Fruit fly (Drosophila melanogaster) whole organism, embryonic: ENCODE data around the gene Tm1.

Source experiments
- ATbp ChIP-seq: fragments of 200-800 bp; sonication (Bioruptor generic); optimal IDR thresholded peaks from 2 replicates; lab custom pipeline; 2017; ENCODE audit warnings: missing biosample characterization, mild to moderate bottlenecking, missing genetic modification characterization, missing genetic modification reagents
- CG10543 ChIP-seq: fragments of 200-800 bp; sonication (Bioruptor generic); optimal IDR thresholded peaks from 3 replicates; lab custom pipeline; 2017; ENCODE audit warnings: missing biosample characterization, mild to moderate bottlenecking, missing genetic modification characterization, moderate library complexity
- CG11504 ChIP-seq: fragments of 200-800 bp; sonication (Bioruptor generic); optimal IDR thresholded peaks from 3 replicates; lab custom pipeline; 2019; ENCODE audit warnings: missing biosample characterization, mild to moderate bottlenecking, missing genetic modification characterization, moderate library complexity
- CG16863 ChIP-seq: fragments of 200-800 bp; sonication (Bioruptor generic); optimal IDR thresholded peaks from 3 replicates; lab custom pipeline; 2016; ENCODE audit warnings: missing biosample characterization, missing genetic modification characterization
- CG17361 ChIP-seq: fragments of 200-800 bp; sonication (Bioruptor generic); IDR thresholded peaks from 3 replicates; pipeline ENCODE4 v1.3.6; 2022; ENCODE audit warnings: missing biosample characterization, missing genetic modification characterization
- CG2889 ChIP-seq: fragments of 200-800 bp; sonication (Bioruptor generic); IDR thresholded peaks from 3 replicates; pipeline ENCODE4 v1.3.6; 2022; ENCODE audit warnings: missing biosample characterization, missing genetic modification characterization
- CG42726 ChIP-seq: fragments of 200-800 bp; sonication (Bioruptor generic); IDR thresholded peaks from 2 replicates; pipeline ENCODE4 v1.3.6; 2022; ENCODE audit warnings: missing biosample characterization, missing genetic modification characterization; ENCODE audit not compliant: partially characterized antibody
- CG6272 ChIP-seq: fragments of 200-800 bp; sonication (Bioruptor generic); IDR thresholded peaks from 2 replicates; pipeline ENCODE4 v1.3.6; 2022; ENCODE audit warnings: missing biosample characterization, missing genetic modification characterization
- CG6813 ChIP-seq: fragments of 200-800 bp; sonication (Bioruptor generic); optimal IDR thresholded peaks from 2 replicates; lab custom pipeline; 2017; ENCODE audit warnings: missing biosample characterization, missing genetic modification characterization, mild to moderate bottlenecking, moderate library complexity, missing genetic modification reagents
- CG7372 ChIP-seq: fragments of 200-800 bp; sonication (Bioruptor generic); IDR thresholded peaks from 2 replicates; pipeline ENCODE4 v1.3.6; 2022; ENCODE audit warnings: missing biosample characterization, missing genetic modification characterization
- CG8281 ChIP-seq: fragments of 200-800 bp; sonication (Bioruptor generic); optimal IDR thresholded peaks from 2 replicates; lab custom pipeline; 2018; ENCODE audit warnings: missing biosample characterization, mild to moderate bottlenecking, missing genetic modification characterization, moderate library complexity
- CG9932 ChIP-seq: fragments of 200-800 bp; sonication (Bioruptor generic); IDR thresholded peaks from 2 replicates; pipeline ENCODE4 v1.3.6; 2022; ENCODE audit warnings: missing biosample characterization, missing genetic modification characterization
- D19A ChIP-seq: fragments of 200-800 bp; optimal IDR thresholded peaks from 3 replicates; lab custom pipeline; 2019; ENCODE audit warnings: missing biosample characterization, mild to moderate bottlenecking, missing genetic modification characterization, moderate library complexity
- D19B ChIP-seq: fragments of 200-800 bp; sonication (Bioruptor generic); optimal IDR thresholded peaks from 2 replicates; lab custom pipeline; 2017; ENCODE audit warnings: missing biosample characterization, mild to moderate bottlenecking, missing genetic modification characterization
- Deaf1 ChIP-seq: fragments of 200-800 bp; optimal IDR thresholded peaks from 3 replicates; lab custom pipeline; 2019; ENCODE audit warnings: missing biosample characterization, mild to moderate bottlenecking, missing genetic modification characterization, moderate library complexity
- Dip2 ChIP-seq: fragments of 200-800 bp; sonication (Bioruptor generic); IDR thresholded peaks from 2 replicates; pipeline ENCODE4 v1.3.6; 2022; ENCODE audit warnings: missing biosample characterization, missing genetic modification characterization
- Dll ChIP-seq: fragments of 200-800 bp; sonication (Bioruptor generic); IDR thresholded peaks from 4 replicates; pipeline ENCODE4 v1.3.6; 2022; ENCODE audit warnings: missing biosample characterization, missing genetic modification characterization; ENCODE audit not compliant: partially characterized antibody
- Elba2 ChIP-seq: fragments of 200-800 bp; sonication (Bioruptor generic); optimal IDR thresholded peaks from 3 replicates; lab custom pipeline; 2016; ENCODE audit warnings: missing biosample characterization, missing genetic modification characterization
- Ets65A ChIP-seq: fragments of 200-800 bp; sonication (Bioruptor generic); peaks from one replicate; lab custom pipeline; 2016; ENCODE audit warnings: missing biosample characterization, missing genetic modification characterization
- HLH3B ChIP-seq: fragments of 200-800 bp; sonication (Bioruptor generic); IDR thresholded peaks from 2 replicates; pipeline ENCODE4 v1.3.6; 2022; ENCODE audit warnings: missing biosample characterization, missing genetic modification characterization
- HLHmδ ChIP-seq: fragments of 200-800 bp; sonication (Bioruptor generic); optimal IDR thresholded peaks from 2 replicates; lab custom pipeline; 2018; ENCODE audit warnings: missing biosample characterization, mild to moderate bottlenecking, missing genetic modification characterization, moderate library complexity
- HmgD ChIP-seq: fragments of 200-800 bp; sonication (Bioruptor generic); optimal IDR thresholded peaks from 3 replicates; lab custom pipeline; 2016; ENCODE audit warnings: missing biosample characterization, missing genetic modification characterization
- HmgZ ChIP-seq: fragments of 200-800 bp; sonication (Bioruptor generic); optimal IDR thresholded peaks from 2 replicates; lab custom pipeline; 2018; ENCODE audit warnings: missing biosample characterization, mild to moderate bottlenecking, missing genetic modification characterization
- Hmr ChIP-seq: fragments of 200-800 bp; sonication (Bioruptor generic); optimal IDR thresholded peaks from 3 replicates; lab custom pipeline; 2017; ENCODE audit warnings: mild to moderate bottlenecking, missing biosample characterization, missing genetic modification reagents, missing genetic modification characterization
- Lpt ChIP-seq: fragments of >200 bp; optimal IDR thresholded peaks from 2 replicates; lab custom pipeline; 2018; ENCODE audit warnings: missing biosample characterization, missing genetic modification characterization
- Opbp ChIP-seq: fragments of 200-800 bp; sonication (Bioruptor generic); IDR thresholded peaks from 3 replicates; pipeline ENCODE4 v1.3.6; 2022; ENCODE audit warnings: missing biosample characterization, missing genetic modification characterization; ENCODE audit not compliant: partially characterized antibody
- Rfx ChIP-seq: fragments of 200-800 bp; sonication (Bioruptor generic); IDR thresholded peaks from 2 replicates; pipeline ENCODE4 v1.3.6; 2022; ENCODE audit warnings: missing biosample characterization, missing genetic modification characterization
- Ssrp ChIP-seq: fragments of 200-800 bp; sonication (Bioruptor generic); optimal IDR thresholded peaks from 2 replicates; lab custom pipeline; 2018; ENCODE audit warnings: missing biosample characterization, mild to moderate bottlenecking, missing genetic modification characterization, moderate library complexity
- Stat92E ChIP-seq, 3 experiments: fragments of >200 bp in 2 of 3; fragments of 200-800 bp in 1 of 3; sonication (Bioruptor generic) in 1 of 3; optimal IDR thresholded peaks; 2 replicates each; lab custom pipeline; 2017 to 2019; ENCODE audit warnings: missing biosample characterization in 3 of 3, missing genetic modification characterization in 3 of 3, mild to moderate bottlenecking in 1 of 3, moderate library complexity in 1 of 3
- ap ChIP-seq: fragments of 200-800 bp; sonication (Bioruptor generic); IDR thresholded peaks from 2 replicates; pipeline ENCODE4 v1.3.6; 2022; ENCODE audit warnings: missing biosample characterization, missing genetic modification characterization
- bbx ChIP-seq: fragments of 200-800 bp; sonication (Bioruptor generic); IDR thresholded peaks from 2 replicates; pipeline ENCODE4 v1.3.6; 2022; ENCODE audit warnings: missing biosample characterization, missing genetic modification characterization; ENCODE audit not compliant: partially characterized antibody
- bcd ChIP-seq: fragments of 200-800 bp; sonication (Bioruptor generic); optimal IDR thresholded peaks from 2 replicates; lab custom pipeline; 2017; ENCODE audit warnings: missing biosample characterization, mild to moderate bottlenecking, missing genetic modification characterization
- cato ChIP-seq: fragments of 200-800 bp; sonication (Bioruptor generic); optimal IDR thresholded peaks from 2 replicates; lab custom pipeline; 2016; ENCODE audit warnings: missing biosample characterization, missing genetic modification characterization, borderline replicate concordance
- da ChIP-seq: fragments of 200-800 bp; sonication (Bioruptor generic); optimal IDR thresholded peaks from 2 replicates; lab custom pipeline; 2016; ENCODE audit warnings: missing biosample characterization, missing genetic modification characterization
- dimm ChIP-seq: fragments of 200-800 bp; sonication (Bioruptor generic); IDR thresholded peaks from 2 replicates; pipeline ENCODE4 v1.3.6; 2022; ENCODE audit warnings: missing biosample characterization, missing genetic modification characterization
- disco-r ChIP-seq: fragments of 200-800 bp; sonication (Bioruptor generic); optimal IDR thresholded peaks from 2 replicates; lab custom pipeline; 2016; ENCODE audit warnings: missing biosample characterization, missing genetic modification characterization
- gro ChIP-seq: fragments of 200-800 bp; sonication (Bioruptor generic); optimal IDR thresholded peaks from 2 replicates; lab custom pipeline; 2016; ENCODE audit warnings: missing biosample characterization, missing genetic modification characterization
- h ChIP-seq: fragments of >200 bp; optimal IDR thresholded peaks from 2 replicates; lab custom pipeline; 2017
- ken ChIP-seq: fragments of 200-800 bp; sonication (Bioruptor generic); IDR thresholded peaks from 3 replicates; pipeline ENCODE4 v1.3.6; 2022; ENCODE audit warnings: missing biosample characterization, missing genetic modification characterization
- lilli ChIP-seq: fragments of 200-800 bp; sonication (Bioruptor generic); optimal IDR thresholded peaks from 3 replicates; lab custom pipeline; 2016; ENCODE audit warnings: missing biosample characterization, missing genetic modification characterization
- lola ChIP-seq, 3 experiments: fragments of >200 bp in 2 of 3; fragments of 200-800 bp in 1 of 3; sonication (Bioruptor generic) in 1 of 3; optimal IDR thresholded peaks; 2 replicates each; lab custom pipeline; 2017 to 2019; ENCODE audit warnings: missing biosample characterization in 3 of 3, missing genetic modification characterization in 3 of 3, mild to moderate bottlenecking in 1 of 3, moderate library complexity in 1 of 3
- onecut ChIP-seq: fragments of 200-800 bp; sonication (Bioruptor generic); IDR thresholded peaks from 2 replicates; pipeline ENCODE4 v1.3.6; 2022; ENCODE audit warnings: missing biosample characterization, missing genetic modification characterization
- pb ChIP-seq: fragments of 200-800 bp; sonication (Bioruptor generic); optimal IDR thresholded peaks from 3 replicates; lab custom pipeline; 2016; ENCODE audit warnings: missing biosample characterization, missing genetic modification characterization
- pita ChIP-seq: fragments of 200-800 bp; sonication (Bioruptor generic); optimal IDR thresholded peaks from 2 replicates; lab custom pipeline; 2017; ENCODE audit warnings: missing biosample characterization, mild to moderate bottlenecking, missing genetic modification characterization
- pnt ChIP-seq: fragments of 200-800 bp; sonication (Bioruptor generic); optimal IDR thresholded peaks from 3 replicates; lab custom pipeline; 2016; ENCODE audit warnings: missing biosample characterization, missing genetic modification characterization
- rib ChIP-seq: fragments of 200-800 bp; sonication (Bioruptor generic); IDR thresholded peaks from 2 replicates; pipeline ENCODE4 v1.3.6; 2022; ENCODE audit warnings: missing biosample characterization, missing genetic modification characterization
- row ChIP-seq: fragments of 200-800 bp; sonication (Bioruptor generic); IDR thresholded peaks from 3 replicates; pipeline ENCODE4 v1.3.6; 2022; ENCODE audit warnings: missing biosample characterization, missing genetic modification characterization
- slou ChIP-seq: fragments of 200-800 bp; sonication (Bioruptor generic); optimal IDR thresholded peaks from 3 replicates; lab custom pipeline; 2016; ENCODE audit warnings: missing biosample characterization, missing genetic modification characterization
- sob ChIP-seq: fragments of 200-800 bp; sonication (Bioruptor generic); IDR thresholded peaks from 2 replicates; pipeline ENCODE4 v1.3.6; 2022; ENCODE audit warnings: missing biosample characterization, missing genetic modification characterization
- trh ChIP-seq: fragments of 200-800 bp; sonication (Bioruptor generic); optimal IDR thresholded peaks from 2 replicates; lab custom pipeline; 2016; ENCODE audit warnings: missing biosample characterization, missing genetic modification characterization
- vfl ChIP-seq: fragments of 200-800 bp; sonication (Bioruptor generic); optimal IDR thresholded peaks from 2 replicates; lab custom pipeline; 2016; ENCODE audit warnings: missing biosample characterization, missing genetic modification characterization

Gene Tm1

DNA sequence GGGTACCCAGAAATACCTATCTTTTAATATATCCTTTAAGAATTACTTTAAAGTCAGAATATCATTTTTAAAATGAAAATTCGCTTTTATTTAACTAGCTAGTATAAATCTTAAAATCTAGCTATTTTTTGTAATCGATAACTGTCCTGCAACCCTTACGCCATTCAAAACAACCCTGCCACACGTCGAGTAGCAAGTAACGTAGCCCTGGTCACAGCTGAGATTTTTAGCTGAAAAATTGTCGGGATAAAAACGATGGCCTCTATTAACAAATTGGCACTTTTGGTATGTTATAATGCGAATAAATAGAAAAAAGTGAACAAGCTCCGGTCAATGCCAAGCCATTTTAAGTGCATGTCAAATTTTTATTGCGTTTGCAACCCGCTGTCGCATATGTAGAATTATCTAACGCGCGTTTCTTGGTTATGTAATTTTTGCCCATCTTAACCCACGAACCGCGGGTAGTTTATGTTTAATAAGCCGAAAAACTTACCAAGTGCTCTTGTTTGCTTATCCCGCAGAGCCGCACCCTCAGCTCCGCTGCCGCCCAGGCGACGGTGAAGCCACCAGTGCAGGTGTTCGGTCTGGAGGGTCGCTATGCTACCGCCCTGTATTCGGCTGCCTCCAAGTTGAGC is 12.5 kb upstream of the Tm1 start, which contains the start of gene ATPsynO (continued):
- TF ChIP-seq Ets65A (GFP tag; lab: Kevin White, UChicago) (peak; percentile 60), sob (GFP tag; lab: Robert Waterston, UW) (no peak), Hmr (GFP tag; lab: Kevin White, UChicago) (no peak), CG9932 (GFP tag; lab: Robert Waterston, UW) (peak; percentile 22; the same call in 1 of the 2 replicates), CG6272 (GFP tag; lab: Robert Waterston, UW) (no peak), Dll (GFP tag; lab: Robert Waterston, UW) (0 out of 4 replicates have a peak, but pooled peaks have one; percentile 29), CG16863 (GFP tag; lab: Kevin White, UChicago) (no peak), vfl (GFP tag; lab: Kevin White, UChicago) (peak; percentile 8), CG8281 (no peak), Deaf1 (no peak), Opbp (peak; percentile 6; the same call in 1 of the 3 replicates), CG17361 (no peak), rib (GFP tag; lab: Robert Waterston, UW) (no peak), bbx (GFP tag; lab: Robert Waterston, UW) (0 out of 2 replicates have a peak, but pooled peaks have one; percentile 41), Stat92E (GFP tag; optimal IDR thresholded peaks at IDR 0.05; lab: Kevin White, UChicago) (peak in 1 of 3 experiments; percentile 6), CG11504 (no peak), trh (GFP tag; lab: Kevin White, UChicago) (no peak), row (GFP tag; lab: Robert Waterston, UW) (peak; percentile 78), gro (GFP tag; lab: Kevin White, UChicago) (peak; percentile 51), dimm (GFP tag; lab: Robert Waterston, UW) (no peak), bcd (GFP tag; lab: Kevin White, UChicago) (no peak), Rfx (GFP tag; lab: Robert Waterston, UW) (peak; percentile 38), cato (no peak), D19A (tag; lab: Kevin White, UChicago) (no peak), CG42726 (GFP tag; lab: Robert Waterston, UW) (peak; percentile 18; the same call in 1 of the 2 replicates), da (GFP tag; lab: Kevin White, UChicago) (no peak), slou (GFP tag; lab: Kevin White, UChicago) (no peak), disco-r (no peak), CG7372 (GFP tag; lab: Robert Waterston, UW) (no peak), Ssrp (tag; lab: Kevin White, UChicago) (no peak), pita (GFP tag; lab: Kevin White, UChicago) (no peak), HmgZ (tag; lab: Kevin White, UChicago) (peak; percentile 76), h (lab: Kevin White, UChicago) (no peak), lola (GFP tag; optimal IDR thresholded peaks at IDR 0.05; lab: Kevin White, UChicago) (no peak), D19B (GFP tag; lab: Kevin White, UChicago) (no peak), HmgD (no peak), CG10543 (GFP tag; lab: Kevin White, UChicago) (no peak), CG6813 (GFP tag; lab: Kevin White, UChicago) (no peak), Lpt (GFP tag; lab: Kevin White, UChicago) (no peak), ken (GFP tag; lab: Robert Waterston, UW) (no peak), pnt (no peak), pb (GFP tag; lab: Kevin White, UChicago) (no peak), onecut (GFP tag; lab: Robert Waterston, UW) (peak; percentile 39; the same call in 1 of the 2 replicates), ATbp (GFP tag; lab: Kevin White, UChicago) (no peak), ap (no peak), CG2889 (GFP tag; lab: Robert Waterston, UW) (no peak), Dip2 (GFP tag; lab: Robert Waterston, UW) (no peak), lilli (peak; percentile 48), Elba2 (GFP tag; lab: Kevin White, UChicago) (no peak), HLHmδ (GFP tag; lab: Kevin White, UChicago) (no peak), HLH3B (GFP tag; lab: Robert Waterston, UW) (no peak)
